Worm (Caenorhabditis elegans): ENCODE data around the gene C35A5.8.

- no peak for TF ChIP-seq ets-4 (tag; optimal IDR thresholded peaks at IDR 0.05)
- no peak for TF ChIP-seq mec-3 (tag; optimal IDR thresholded peaks at IDR 0.05; ENCODE audit: borderline replicate concordance)
- no peak for TF ChIP-seq fkh-10 (GFP tag; optimal IDR thresholded peaks at IDR 0.05)
- no peak for TF ChIP-seq ceh-2 (tag; optimal IDR thresholded peaks at IDR 0.05)
- no peak for TF ChIP-seq hlh-30 (tag; optimal IDR thresholded peaks at IDR 0.05; ENCODE audit: insufficient read depth)
These were observed 40.3 kb downstream of the C35A5.8 start for ce11 chrV:10485389-10485788.

Data from whole organism, late embryonic.